Fruit fly (Drosophila melanogaster) Kc167 (cell line): ENCODE results near the gene Rel.

ENCODE experiments used
- h ChIP-seq: fragments of >200 bp; optimal IDR thresholded peaks from 3 replicates; lab custom pipeline; 2018; ENCODE audit warnings: missing external identifiers
- ttk ChIP-seq: sonication (Bioruptor generic); optimal IDR thresholded peaks from 2 replicates; lab custom pipeline; 2017; ENCODE audit warnings: missing external identifiers

DNA sequence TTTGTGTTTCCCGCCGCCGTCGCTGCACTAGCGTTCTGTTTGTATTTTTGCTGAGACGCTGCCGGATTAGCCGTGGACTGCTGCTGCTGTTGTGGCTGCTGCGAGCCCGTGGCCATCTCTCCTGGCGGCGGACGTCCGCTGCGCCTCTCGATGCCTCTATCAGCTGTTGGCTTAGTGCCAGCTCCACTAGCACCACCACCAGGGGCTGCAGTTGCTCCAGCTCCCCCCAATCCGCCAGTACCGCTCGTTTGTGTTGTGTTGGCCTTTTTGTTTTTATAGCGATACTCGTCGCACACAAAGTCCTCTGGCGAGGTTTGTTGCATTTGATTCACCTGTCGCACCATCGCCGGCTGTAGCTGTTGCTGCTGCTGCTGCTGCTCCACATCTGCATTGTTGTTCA lies 37.1 kb downstream of the Rel start:
- TF ChIP-seq ttk (lab: Kevin White, UChicago) (no peak), h (lab: Kevin White, UChicago) (no peak)
